Worm (Caenorhabditis elegans): Measurements from ENCODE around the gene tars-1.

The tars-1 gene

ce11 chrII:11675877-11676473 lies 19.5 kb downstream of the tars-1 start, which contains the start of the genes trr-1 and C47D12.2 (continued):
- TF ChIP-seq ztf-25 (GFP tag; IDR thresholded peaks at IDR 0.05) (no peak), pbrm-1 (GFP tag; IDR thresholded peaks at IDR 0.05) (0 out of 2 replicates have a peak, but pooled peaks have one; percentile 51), hmg-1.2 (GFP tag; IDR thresholded peaks at IDR 0.05) (peak; percentile 36; the same call in 1 of the 2 replicates), F37B4.10 (GFP tag; IDR thresholded peaks at IDR 0.05) (no peak), dpff-1 (tag; optimal IDR thresholded peaks at IDR 0.05) (no peak), lsy-27 (tag; optimal IDR thresholded peaks at IDR 0.05; ENCODE audit: borderline replicate concordance, insufficient read depth) (no peak), ztf-3 (GFP tag; optimal IDR thresholded peaks at IDR 0.05) (no peak), him-1 (tag; optimal IDR thresholded peaks at IDR 0.05) (no peak), hlh-12 (tag; optimal IDR thresholded peaks at IDR 0.05) (no peak), nhr-27 (tag; optimal IDR thresholded peaks at IDR 0.05) (no peak), ceh-58 (GFP tag; IDR thresholded peaks at IDR 0.05) (no peak), K11D2.4 (GFP tag; IDR thresholded peaks at IDR 0.05) (no peak), C06A6.2 (GFP tag; conservative IDR thresholded peaks at IDR 0.05) (no peak), B0336.3 (GFP tag; IDR thresholded peaks at IDR 0.05) (0 out of 2 replicates have a peak, but pooled peaks have one; percentile 18), aptf-3 (GFP tag; IDR thresholded peaks at IDR 0.05) (no peak), madf-10 (tag; optimal IDR thresholded peaks at IDR 0.05) (no peak), ztf-28 (GFP tag; IDR thresholded peaks at IDR 0.05) (no peak), T26A5.8 (tag; optimal IDR thresholded peaks at IDR 0.05) (no peak), nfya-1 (tag; optimal IDR thresholded peaks at IDR 0.05; ENCODE audit: borderline replicate concordance, insufficient read depth) (no peak), attf-6 (GFP tag; IDR thresholded peaks at IDR 0.05) (no peak), ztf-6 (GFP tag; IDR thresholded peaks at IDR 0.05) (no peak), unc-130 (GFP tag; optimal IDR thresholded peaks at IDR 0.05) (no peak), fkh-3 (tag; optimal IDR thresholded peaks at IDR 0.05) (no peak), snpc-1.3 (tag; optimal IDR thresholded peaks at IDR 0.05; ENCODE audit: insufficient read depth) (no peak), tbx-9 (tag; optimal IDR thresholded peaks at IDR 0.05; ENCODE audit: borderline replicate concordance) (no peak), Y67H2A.10 (GFP tag; conservative IDR thresholded peaks at IDR 0.05) (no peak), nhr-120 (GFP tag; IDR thresholded peaks at IDR 0.05) (no peak), ceh-79 (tag; optimal IDR thresholded peaks at IDR 0.05) (no peak), xnd-1 (tag; optimal IDR thresholded peaks at IDR 0.05) (peak; percentile 18), tlf-1 (GFP tag; optimal IDR thresholded peaks at IDR 0.05) (peak; percentile 32), sea-2 (GFP tag; IDR thresholded peaks at IDR 0.05) (no peak), madf-6 (GFP tag; IDR thresholded peaks at IDR 0.05) (peak; percentile 71), hmg-20 (GFP tag; IDR thresholded peaks at IDR 0.05) (no peak), let-526 (GFP tag; IDR thresholded peaks at IDR 0.05) (no peak), egl-44 (GFP tag; IDR thresholded peaks at IDR 0.05) (no peak), mel-28 (tag; optimal IDR thresholded peaks at IDR 0.05; ENCODE audit: borderline replicate concordance) (no peak), hlh-26 (GFP tag; conservative IDR thresholded peaks at IDR 0.05) (no peak), pha-4 (tag; optimal IDR thresholded peaks at IDR 0.05) (no peak), cebp-2 (GFP tag; IDR thresholded peaks at IDR 0.05) (no peak)

ce11 chrII:11658854-11659253 lies 36.6 kb downstream of the tars-1 start:
- no peak for TF ChIP-seq die-1 (tag; optimal IDR thresholded peaks at IDR 0.05)
- TF ChIP-seq madf-6 (GFP tag; IDR thresholded peaks at IDR 0.05), result peak; percentile 74
- no peak for TF ChIP-seq snpc-3.4 (tag; optimal IDR thresholded peaks at IDR 0.05)
- TF ChIP-seq ztf-22 (GFP tag; optimal IDR thresholded peaks at IDR 0.05), result no peak
- TF ChIP-seq lsy-27 (tag; optimal IDR thresholded peaks at IDR 0.05; ENCODE audit: borderline replicate concordance, insufficient read depth), result no peak
- peak; percentile 55 for TF ChIP-seq madf-8 (GFP tag; conservative IDR thresholded peaks at IDR 0.05)
- TF ChIP-seq rpc-1 (optimal IDR thresholded peaks at IDR 0.05), result no peak
- no peak for TF ChIP-seq rpc-1 (tag; optimal IDR thresholded peaks at IDR 0.05)
- TF ChIP-seq Y95B8A.8 (GFP tag; IDR thresholded peaks at IDR 0.05), result no peak
- TF ChIP-seq F33H1.4 (GFP tag; IDR thresholded peaks at IDR 0.05), result no peak
- TF ChIP-seq sdz-38 (tag; optimal IDR thresholded peaks at IDR 0.05), result no peak
- no peak for TF ChIP-seq ztf-18 (tag; optimal IDR thresholded peaks at IDR 0.05)
- no peak for TF ChIP-seq nhr-179 (tag; optimal IDR thresholded peaks at IDR 0.05)
- TF ChIP-seq snpc-1.3 (tag; optimal IDR thresholded peaks at IDR 0.05; ENCODE audit: insufficient read depth), result no peak
- TF ChIP-seq efl-1 (GFP tag; optimal IDR thresholded peaks at IDR 0.05), result peak; percentile 70

All from whole organism, young adult.